Fruit fly (Drosophila melanogaster) Kc167 (cell line): ENCODE results near the gene CG10598.

Source experiments
- Myc ChIP-seq: fragments of >200 bp; optimal IDR thresholded peaks from 2 replicates; lab custom pipeline; 2017; ENCODE audit warnings: missing external identifiers
- h ChIP-seq: fragments of >200 bp; optimal IDR thresholded peaks from 3 replicates; lab custom pipeline; 2018; ENCODE audit warnings: missing external identifiers
- insv ChIP-seq: fragments of >200 bp; optimal IDR thresholded peaks from 3 replicates; lab custom pipeline; 2018; ENCODE audit warnings: missing external identifiers
- psq ChIP-seq: fragments of >200 bp; optimal IDR thresholded peaks from 2 replicates; lab custom pipeline; 2017; ENCODE audit warnings: missing external identifiers

dm6 chrX:17244854-17245253, 18.2 kb upstream of the CG10598 start, which contains the start of gene CG8915:
- TF ChIP-seq insv (lab: Kevin White, UChicago): no peak
- TF ChIP-seq psq: no peak
- no peak for TF ChIP-seq Myc (lab: Kevin White, UChicago)
- no peak for TF ChIP-seq h (lab: Kevin White, UChicago)
